Worm (Caenorhabditis elegans) whole organism, early embryonic: Measurements from ENCODE around the gene lact-2.

ENCODE experiments used
- B0310.2 ChIP-seq: sonication (generic microtip); optimal IDR thresholded peaks from 2 replicates; lab custom pipeline; 2016; ENCODE audit warnings: mild to moderate bottlenecking, missing genetic modification characterization, missing compliant biosample characterization
- F13C5.2 ChIP-seq: sonication (generic microtip); optimal IDR thresholded peaks from 2 replicates; lab custom pipeline; 2017; ENCODE audit warnings: mild to moderate bottlenecking, missing genetic modification characterization, inconsistent platforms, missing compliant biosample characterization
- aly-1 ChIP-seq: sonication (generic microtip); optimal IDR thresholded peaks from 2 replicates; lab custom pipeline; 2016; ENCODE audit warnings: missing genetic modification characterization, missing compliant biosample characterization
- ama-1 ChIP-seq: fragments of 150-350 bp; optimal IDR thresholded peaks from 2 replicates; lab custom pipeline; 2014
- ceh-13 ChIP-seq: fragments of 200-800 bp; sonication (Bioruptor generic); optimal IDR thresholded peaks from 2 replicates; lab custom pipeline; 2018; ENCODE audit warnings: mild to moderate bottlenecking, missing genetic modification characterization, missing compliant biosample characterization
- ceh-36 ChIP-seq: sonication (generic microtip); optimal IDR thresholded peaks from 2 replicates; lab custom pipeline; 2016; ENCODE audit warnings: missing genetic modification characterization, inconsistent platforms, missing compliant biosample characterization
- ets-7 ChIP-seq: sonication (generic microtip); optimal IDR thresholded peaks from 2 replicates; lab custom pipeline; 2016; ENCODE audit warnings: missing genotype, missing genetic modification characterization, missing compliant biosample characterization
- flt-1 ChIP-seq: fragments of 200-800 bp; sonication (Bioruptor generic); IDR thresholded peaks from 2 replicates; pipeline ENCODE4 v1.3.6; 2022; ENCODE audit warnings: missing genetic modification characterization, missing compliant biosample characterization
- hmbx-1 ChIP-seq: sonication (generic microtip); optimal IDR thresholded peaks from 2 replicates; lab custom pipeline; 2016; ENCODE audit warnings: mild to moderate bottlenecking, missing genetic modification characterization, missing compliant biosample characterization
- hmg-4 ChIP-seq: fragments of 200-800 bp; sonication (Bioruptor generic); optimal IDR thresholded peaks from 2 replicates; lab custom pipeline; 2018; ENCODE audit warnings: mild to moderate bottlenecking, missing genetic modification characterization, missing compliant biosample characterization
- hnd-1 ChIP-seq: sonication (generic microtip); optimal IDR thresholded peaks from 2 replicates; lab custom pipeline; 2016; ENCODE audit warnings: missing genetic modification characterization, missing compliant biosample characterization
- pes-1 ChIP-seq: fragments of 200-800 bp; sonication (Bioruptor generic); IDR thresholded peaks from 2 replicates; pipeline ENCODE4 v1.3.6; 2022; ENCODE audit warnings: missing genetic modification reagents, missing genetic modification characterization, missing compliant biosample characterization
- scrt-1 ChIP-seq: fragments of 200-800 bp; sonication (Bioruptor generic); IDR thresholded peaks from 2 replicates; pipeline ENCODE4 v1.3.6; 2022; ENCODE audit warnings: missing genetic modification characterization, missing compliant biosample characterization
- sea-1 ChIP-seq: fragments of 200-800 bp; sonication (Bioruptor generic); conservative IDR thresholded peaks from 2 replicates; pipeline ENCODE4 v1.3.6; 2022; ENCODE audit warnings: missing genetic modification characterization, missing compliant biosample characterization
- tbx-11 ChIP-seq: fragments of 200-800 bp; sonication (Bioruptor generic); IDR thresholded peaks from 2 replicates; pipeline ENCODE4 v1.3.6; 2022; ENCODE audit warnings: missing genetic modification characterization, missing compliant biosample characterization
- tbx-37 ChIP-seq: fragments of 200-800 bp; sonication (Bioruptor generic); conservative IDR thresholded peaks from 2 replicates; pipeline ENCODE4 v1.3.6; 2022; ENCODE audit warnings: missing genetic modification reagents, missing genetic modification characterization, missing compliant biosample characterization
- tra-4 ChIP-seq: sonication (generic microtip); optimal IDR thresholded peaks from 2 replicates; lab custom pipeline; 2017; ENCODE audit warnings: missing genetic modification characterization, missing compliant biosample characterization

Gene lact-2

DNA sequence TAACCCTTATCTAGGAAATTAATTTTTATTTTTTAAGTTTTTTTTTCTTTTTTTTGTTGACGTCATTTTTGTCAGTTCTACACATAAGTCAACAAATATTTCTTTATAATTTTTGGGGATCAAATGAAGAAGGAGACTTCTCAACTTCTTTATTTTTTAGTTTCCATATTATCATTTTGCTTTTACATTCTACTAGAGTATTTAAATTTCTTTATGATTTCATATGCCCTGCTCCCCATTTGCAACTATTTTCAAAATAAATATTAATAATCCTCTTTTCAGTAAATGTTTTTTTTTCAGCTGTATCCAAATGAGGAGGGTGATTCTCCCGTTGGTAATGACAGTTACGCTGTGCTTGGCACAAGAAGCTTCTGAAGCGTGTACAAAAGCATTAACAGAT lies 42.7 kb downstream of the lact-2 start, which contains the start of gene phg-1:
Gene phg-1 (plus strand): TSS at position 301 of the 400 bp plus-strand sequence.
- TF ChIP-seq tra-4 (tag; lab: Kevin White, UChicago), result no peak
- no peak for TF ChIP-seq hmbx-1 (tag; lab: Kevin White, UChicago)
- no peak for TF ChIP-seq flt-1 (GFP tag; lab: Robert Waterston, UW)
- TF ChIP-seq scrt-1, result no peak
- no peak for TF ChIP-seq sea-1 (GFP tag; lab: Robert Waterston, UW)
- no peak for TF ChIP-seq B0310.2
- TF ChIP-seq pes-1 (GFP tag; lab: Robert Waterston, UW), result no peak
- no peak for TF ChIP-seq hnd-1 (tag; lab: Kevin White, UChicago)
- TF ChIP-seq aly-1, result no peak
- no peak for TF ChIP-seq ceh-13 (GFP tag; lab: Kevin White, UChicago)
- TF ChIP-seq ceh-36 (tag; lab: Kevin White, UChicago), result no peak
- no peak for TF ChIP-seq hmg-4 (GFP tag; lab: Kevin White, UChicago)
- TF ChIP-seq tbx-37, result no peak
- no peak for TF ChIP-seq tbx-11 (GFP tag; lab: Robert Waterston, UW)
- TF ChIP-seq ets-7, result no peak

DNA sequence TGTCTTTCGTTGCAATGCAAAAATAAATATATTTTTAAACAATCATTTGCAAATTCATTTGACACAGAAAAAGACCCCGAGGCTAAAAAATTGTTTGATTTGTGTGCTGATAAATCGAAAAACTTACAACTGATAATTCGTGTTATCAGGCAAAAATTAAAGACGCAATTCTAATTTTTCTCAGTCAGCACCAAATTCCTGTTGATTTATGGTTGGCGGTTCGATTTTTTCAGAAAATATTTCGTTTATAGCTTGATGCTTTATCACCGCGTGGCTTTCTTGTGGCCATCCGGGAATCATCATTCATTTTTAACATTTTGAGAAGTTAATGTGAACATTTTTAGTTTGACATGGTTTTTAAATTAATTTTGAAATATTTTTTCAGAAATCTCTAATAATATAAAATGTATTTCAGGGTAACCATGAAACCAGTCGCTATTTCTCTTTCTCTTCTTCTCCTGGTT lies 44.5 kb downstream of the lact-2 start, which contains the start of gene asah-2:
Gene asah-2 (plus strand): TSS at position 414 of the 464 bp plus-strand sequence.
- no peak for TF ChIP-seq scrt-1
- TF ChIP-seq pes-1 (GFP tag; lab: Robert Waterston, UW), result no peak
- no peak for TF ChIP-seq ceh-13 (GFP tag; lab: Kevin White, UChicago)
- no peak for TF ChIP-seq B0310.2
- no peak for TF ChIP-seq hmbx-1 (tag; lab: Kevin White, UChicago)
- TF ChIP-seq hmg-4 (GFP tag; lab: Kevin White, UChicago), result no peak
- TF ChIP-seq F13C5.2, result no peak
- TF ChIP-seq aly-1, result no peak

DNA sequence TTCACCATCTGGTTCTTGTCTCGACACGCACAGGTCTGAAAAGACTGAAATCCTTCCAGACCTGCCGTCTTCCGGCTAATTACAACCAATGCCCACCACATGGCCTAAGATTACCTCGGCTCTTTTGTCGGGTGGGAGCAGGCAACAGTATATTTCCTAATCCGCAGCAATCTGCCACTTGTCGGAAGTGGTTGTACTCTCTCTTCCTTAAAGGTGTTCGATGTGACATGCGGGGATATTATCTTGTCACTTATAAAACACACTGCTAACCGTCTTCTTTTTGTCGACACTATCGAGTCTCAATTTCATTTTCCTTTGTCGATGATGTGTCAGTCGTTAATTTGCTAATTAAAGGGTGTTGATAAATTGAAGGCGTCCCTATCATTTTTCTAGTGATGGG lies 49.4 kb downstream of the lact-2 start, which contains the start of gene F27E5.3:
Gene F27E5.3 (minus strand): TSS at position 101 of the 400 bp plus-strand sequence.
- TF ChIP-seq aly-1 (no peak), ceh-36 (tag; lab: Kevin White, UChicago) (no peak), hnd-1 (tag; lab: Kevin White, UChicago) (no peak), flt-1 (GFP tag; lab: Robert Waterston, UW) (no peak), pes-1 (GFP tag; lab: Robert Waterston, UW) (no peak), sea-1 (GFP tag; lab: Robert Waterston, UW) (no peak), hmg-4 (GFP tag; lab: Kevin White, UChicago) (no peak), hmbx-1 (tag; lab: Kevin White, UChicago) (no peak), ceh-13 (GFP tag; lab: Kevin White, UChicago) (no peak), scrt-1 (no peak), tra-4 (tag; lab: Kevin White, UChicago) (no peak), F13C5.2 (no peak), tbx-11 (GFP tag; lab: Robert Waterston, UW) (no peak), ets-7 (no peak), tbx-37 (no peak), B0310.2 (no peak), ama-1 (lab: Kevin White, UChicago) (no peak)

DNA sequence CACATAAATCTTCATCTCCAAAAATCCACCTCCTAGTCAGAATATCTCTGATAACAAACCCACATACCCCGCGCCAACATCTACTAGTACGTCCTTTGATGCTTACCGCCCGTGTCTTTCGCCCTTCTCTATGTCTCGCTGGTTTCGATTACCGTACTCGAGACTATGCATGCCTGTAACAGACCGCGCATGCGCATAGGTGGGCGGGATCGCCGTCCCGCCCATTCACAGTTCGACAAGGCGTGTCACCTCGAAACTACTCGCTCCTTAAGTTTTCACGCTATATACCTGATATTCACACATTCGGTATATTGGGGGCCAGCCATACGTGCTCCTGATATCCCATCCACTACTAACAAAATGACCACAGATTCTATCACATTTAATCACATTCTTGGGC lies 51.8 kb downstream of the lact-2 start, which contains the start of gene pax-3:
Gene pax-3 (plus strand): TSS at position 83 of the 400 bp plus-strand sequence.
- TF ChIP-seq ceh-36 (tag; lab: Kevin White, UChicago), result no peak
- TF ChIP-seq aly-1, result no peak
- no peak for TF ChIP-seq hmg-4 (GFP tag; lab: Kevin White, UChicago)
- no peak for TF ChIP-seq ets-7
- TF ChIP-seq scrt-1, result no peak
- TF ChIP-seq B0310.2, result no peak
- TF ChIP-seq tbx-11 (GFP tag; lab: Robert Waterston, UW), result no peak
- TF ChIP-seq pes-1 (GFP tag; lab: Robert Waterston, UW), result no peak
- no peak for TF ChIP-seq F13C5.2
- no peak for TF ChIP-seq hmbx-1 (tag; lab: Kevin White, UChicago)
- TF ChIP-seq sea-1 (GFP tag; lab: Robert Waterston, UW), result no peak
- TF ChIP-seq tbx-37, result no peak
- TF ChIP-seq ama-1 (lab: Kevin White, UChicago), result no peak

DNA sequence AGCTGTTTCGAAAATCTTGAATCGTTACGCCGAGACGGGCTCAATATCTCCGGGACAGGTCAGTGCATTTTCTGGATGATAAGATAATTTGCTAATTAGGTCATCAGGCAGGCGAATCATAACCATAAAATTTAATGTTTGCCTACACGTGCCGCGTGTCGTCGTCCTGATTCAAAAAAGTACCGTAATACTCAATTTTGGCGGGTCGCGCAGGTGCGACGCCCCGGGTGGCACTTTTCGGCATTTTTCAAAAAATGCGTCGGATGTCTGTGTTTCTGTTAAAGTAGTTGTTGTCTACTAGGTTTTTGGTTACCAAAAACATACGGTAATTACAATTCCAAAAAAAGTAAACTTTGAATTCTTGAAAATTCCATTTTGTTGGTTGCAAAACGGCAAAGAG lies 52.8 kb downstream of the lact-2 start:
- no peak for TF ChIP-seq hmg-4 (GFP tag; lab: Kevin White, UChicago)
- no peak for TF ChIP-seq ets-7
- TF ChIP-seq tbx-37, result no peak
- TF ChIP-seq ceh-36 (tag; lab: Kevin White, UChicago), result no peak
- no peak for TF ChIP-seq aly-1
- TF ChIP-seq F13C5.2, result no peak
- TF ChIP-seq tra-4 (tag; lab: Kevin White, UChicago), result no peak
- no peak for TF ChIP-seq flt-1 (GFP tag; lab: Robert Waterston, UW)
- TF ChIP-seq B0310.2, result no peak
- no peak for TF ChIP-seq hnd-1 (tag; lab: Kevin White, UChicago)
- no peak for TF ChIP-seq sea-1 (GFP tag; lab: Robert Waterston, UW)
- no peak for TF ChIP-seq pes-1 (GFP tag; lab: Robert Waterston, UW)
- TF ChIP-seq tbx-11 (GFP tag; lab: Robert Waterston, UW), result no peak
- no peak for TF ChIP-seq hmbx-1 (tag; lab: Kevin White, UChicago)
- TF ChIP-seq ceh-13 (GFP tag; lab: Kevin White, UChicago), result no peak
